Fruit fly (Drosophila melanogaster) whole organism, embryonic: ENCODE measurements around the gene mbc.

ENCODE experiments used
- Ada2b ChIP-seq: fragments of 200-800 bp; sonication (Bioruptor generic); IDR thresholded peaks from 2 replicates; pipeline ENCODE4 v1.3.6; 2022; ENCODE audit warnings: missing biosample characterization, missing genetic modification characterization
- CG10366 ChIP-seq: fragments of 200-800 bp; sonication (Bioruptor generic); IDR thresholded peaks from 2 replicates; pipeline ENCODE4 v1.3.6; 2022; ENCODE audit warnings: missing biosample characterization, missing genetic modification characterization
- CG11085 ChIP-seq: fragments of 200-800 bp; sonication (Bioruptor generic); IDR thresholded peaks from 2 replicates; pipeline ENCODE4 v1.3.6; 2022; ENCODE audit warnings: missing biosample characterization, missing genetic modification characterization
- CG11398 ChIP-seq: fragments of 200-800 bp; sonication (Bioruptor generic); optimal IDR thresholded peaks from 2 replicates; lab custom pipeline; 2016; ENCODE audit warnings: missing biosample characterization, missing genetic modification characterization
- CG12236 ChIP-seq: fragments of 200-800 bp; sonication (Bioruptor generic); optimal IDR thresholded peaks from 2 replicates; lab custom pipeline; 2016; ENCODE audit warnings: missing biosample characterization, missing genetic modification characterization
- CG30020 ChIP-seq: fragments of 200-800 bp; optimal IDR thresholded peaks from 2 replicates; lab custom pipeline; 2019; ENCODE audit warnings: missing biosample characterization, mild to moderate bottlenecking, missing genetic modification characterization, moderate library complexity
- CG31441 ChIP-seq: fragments of 200-800 bp; sonication (Bioruptor generic); IDR thresholded peaks from 2 replicates; pipeline ENCODE4 v1.3.6; 2022; ENCODE audit warnings: missing biosample characterization, missing genetic modification characterization
- CG33213 ChIP-seq: fragments of 200-800 bp; sonication (Bioruptor generic); optimal IDR thresholded peaks from 3 replicates; lab custom pipeline; 2016; ENCODE audit warnings: missing biosample characterization, missing genetic modification characterization
- CG4854 ChIP-seq: fragments of 200-800 bp; sonication (Bioruptor generic); optimal IDR thresholded peaks from 2 replicates; lab custom pipeline; 2016; ENCODE audit warnings: missing biosample characterization, missing genetic modification characterization, inconsistent platforms
- CG5953 ChIP-seq: fragments of 200-800 bp; sonication (Bioruptor generic); IDR thresholded peaks from 2 replicates; pipeline ENCODE4 v1.3.6; 2022; ENCODE audit warnings: missing biosample characterization, missing genetic modification characterization
- CG6272 ChIP-seq: fragments of 200-800 bp; sonication (Bioruptor generic); IDR thresholded peaks from 2 replicates; pipeline ENCODE4 v1.3.6; 2022; ENCODE audit warnings: missing biosample characterization, missing genetic modification characterization
- CG6813 ChIP-seq: fragments of 200-800 bp; sonication (Bioruptor generic); optimal IDR thresholded peaks from 2 replicates; lab custom pipeline; 2017; ENCODE audit warnings: missing biosample characterization, missing genetic modification characterization, mild to moderate bottlenecking, moderate library complexity, missing genetic modification reagents
- CG7839 ChIP-seq: fragments of 200-800 bp; sonication (Bioruptor generic); optimal IDR thresholded peaks from 3 replicates; lab custom pipeline; 2018; ENCODE audit warnings: missing biosample characterization, mild to moderate bottlenecking, missing genetic modification characterization, moderate library complexity
- CG8089 ChIP-seq: fragments of 200-800 bp; sonication (Bioruptor generic); optimal IDR thresholded peaks from 3 replicates; lab custom pipeline; 2016; ENCODE audit warnings: missing biosample characterization, missing genetic modification characterization
- CG8281 ChIP-seq: fragments of 200-800 bp; sonication (Bioruptor generic); optimal IDR thresholded peaks from 2 replicates; lab custom pipeline; 2018; ENCODE audit warnings: missing biosample characterization, mild to moderate bottlenecking, missing genetic modification characterization, moderate library complexity
- CTCF ChIP-seq: fragments of 200-800 bp; sonication (Bioruptor generic); optimal IDR thresholded peaks from 2 replicates; lab custom pipeline; 2017; ENCODE audit warnings: missing biosample characterization, mild to moderate bottlenecking, missing genetic modification characterization, moderate library complexity
- Dip3 ChIP-seq: fragments of 200-800 bp; sonication (Bioruptor generic); optimal IDR thresholded peaks from 3 replicates; lab custom pipeline; 2016; ENCODE audit warnings: missing biosample characterization, missing genetic modification characterization
- Doc3 ChIP-seq: fragments of 200-800 bp; sonication (Bioruptor generic); IDR thresholded peaks from 3 replicates; pipeline ENCODE4 v1.3.6; 2022; ENCODE audit warnings: missing biosample characterization, missing genetic modification characterization; ENCODE audit not compliant: partially characterized antibody
- GATAe ChIP-seq: fragments of 200-800 bp; sonication (Bioruptor generic); conservative IDR thresholded peaks from 2 replicates; pipeline ENCODE4 v1.3.6; 2022; ENCODE audit warnings: missing biosample characterization, missing genetic modification characterization
- HmgZ ChIP-seq: fragments of 200-800 bp; sonication (Bioruptor generic); optimal IDR thresholded peaks from 2 replicates; lab custom pipeline; 2018; ENCODE audit warnings: missing biosample characterization, mild to moderate bottlenecking, missing genetic modification characterization
- Myb ChIP-seq: fragments of 200-800 bp; sonication (Bioruptor generic); optimal IDR thresholded peaks from 2 replicates; lab custom pipeline; 2016; ENCODE audit warnings: missing biosample characterization, missing genetic modification characterization
- NfI ChIP-seq: fragments of 200-800 bp; sonication (Bioruptor generic); optimal IDR thresholded peaks from 3 replicates; lab custom pipeline; 2018; ENCODE audit warnings: missing biosample characterization, mild to moderate bottlenecking, missing genetic modification characterization, moderate library complexity
- Optix ChIP-seq: fragments of 200-800 bp; sonication (Bioruptor generic); IDR thresholded peaks from 3 replicates; pipeline ENCODE4 v1.3.6; 2022; ENCODE audit warnings: missing biosample characterization, missing genetic modification characterization
- Poxn ChIP-seq: fragments of 200-800 bp; sonication (Bioruptor generic); IDR thresholded peaks from 2 replicates; pipeline ENCODE4 v1.3.6; 2022; ENCODE audit warnings: missing biosample characterization, missing genetic modification characterization
- Rx ChIP-seq: fragments of 200-800 bp; sonication (Bioruptor generic); IDR thresholded peaks from 2 replicates; pipeline ENCODE4 v1.3.6; 2022; ENCODE audit warnings: missing biosample characterization, missing genetic modification characterization
- al ChIP-seq: fragments of 200-800 bp; sonication (Bioruptor generic); IDR thresholded peaks from 2 replicates; pipeline ENCODE4 v1.3.6; 2022; ENCODE audit warnings: missing biosample characterization, missing genetic modification characterization
- cg ChIP-seq: fragments of 200-800 bp; sonication (Bioruptor generic); optimal IDR thresholded peaks from 3 replicates; lab custom pipeline; 2019; ENCODE audit warnings: missing biosample characterization, mild to moderate bottlenecking, missing genetic modification characterization, moderate library complexity
- chif ChIP-seq, 2 experiments: fragments of 200-800 bp; sonication (Bioruptor generic); optimal IDR thresholded peaks; 3 replicates each; lab custom pipeline; 2016; ENCODE audit warnings: missing biosample characterization in 2 of 2, missing genetic modification characterization in 2 of 2
- crp ChIP-seq, 2 experiments: fragments of 200-800 bp; sonication (Bioruptor generic); optimal IDR thresholded peaks; 2 replicates in 1 of 2; 3 replicates in 1 of 2; lab custom pipeline; 2017; ENCODE audit warnings: missing biosample characterization in 2 of 2, missing genetic modification characterization in 2 of 2, mild to moderate bottlenecking in 1 of 2, moderate library complexity in 1 of 2
- dysf ChIP-seq: fragments of 200-800 bp; sonication (Bioruptor generic); IDR thresholded peaks from 3 replicates; pipeline ENCODE4 v1.3.6; 2022; ENCODE audit warnings: missing biosample characterization, missing genetic modification characterization
- fd3F ChIP-seq: fragments of 200-800 bp; sonication (Bioruptor generic); optimal IDR thresholded peaks from 2 replicates; lab custom pipeline; 2018; ENCODE audit warnings: missing biosample characterization, mild to moderate bottlenecking, missing genetic modification characterization, moderate library complexity
- fd96Cb ChIP-seq: fragments of 200-800 bp; sonication (Bioruptor generic); optimal IDR thresholded peaks from 2 replicates; lab custom pipeline; 2018; ENCODE audit warnings: missing biosample characterization, mild to moderate bottlenecking, missing genetic modification characterization, moderate library complexity
- gcm ChIP-seq: fragments of 200-800 bp; sonication (Bioruptor generic); optimal IDR thresholded peaks from 2 replicates; lab custom pipeline; 2019; ENCODE audit warnings: missing biosample characterization, mild to moderate bottlenecking, missing genetic modification characterization, moderate library complexity
- grau ChIP-seq: fragments of 200-800 bp; optimal IDR thresholded peaks from 3 replicates; lab custom pipeline; 2019; ENCODE audit warnings: missing biosample characterization, mild to moderate bottlenecking, missing genetic modification characterization, moderate library complexity
- hb ChIP-seq: fragments of 200-800 bp; sonication (Bioruptor generic); IDR thresholded peaks from 3 replicates; pipeline ENCODE4 v1.3.6; 2022; ENCODE audit warnings: missing biosample characterization, missing genetic modification characterization; ENCODE audit not compliant: partially characterized antibody
- hth ChIP-seq: fragments of >200 bp; optimal IDR thresholded peaks from 2 replicates; lab custom pipeline; 2017; ENCODE audit warnings: inconsistent platforms
- kay ChIP-seq: fragments of 200-800 bp; sonication (Bioruptor generic); optimal IDR thresholded peaks from 2 replicates; lab custom pipeline; 2016; ENCODE audit warnings: missing biosample characterization, missing genetic modification characterization
- luna ChIP-seq: fragments of 200-800 bp; sonication (Bioruptor generic); optimal IDR thresholded peaks from 2 replicates; lab custom pipeline; 2016; ENCODE audit warnings: missing biosample characterization, missing genetic modification characterization
- repo ChIP-seq: fragments of 200-800 bp; sonication (Bioruptor generic); optimal IDR thresholded peaks from 2 replicates; lab custom pipeline; 2016; ENCODE audit warnings: missing biosample characterization, missing genetic modification characterization
- row ChIP-seq: fragments of 200-800 bp; sonication (Bioruptor generic); IDR thresholded peaks from 3 replicates; pipeline ENCODE4 v1.3.6; 2022; ENCODE audit warnings: missing biosample characterization, missing genetic modification characterization
- sc ChIP-seq, 3 experiments: fragments of >200 bp in 2 of 3; fragments of 200-800 bp in 1 of 3; sonication (Bioruptor generic) in 1 of 3; optimal IDR thresholded peaks; 2 replicates in 2 of 3; 3 replicates in 1 of 3; lab custom pipeline; 2017; ENCODE audit warnings: mild to moderate bottlenecking in 1 of 3, missing biosample characterization in 1 of 3, missing genetic modification characterization in 1 of 3, missing genetic modification reagents in 1 of 3
- schlank ChIP-seq: fragments of 200-800 bp; sonication (Bioruptor generic); optimal IDR thresholded peaks from 2 replicates; lab custom pipeline; 2018; ENCODE audit warnings: missing biosample characterization, mild to moderate bottlenecking, missing genetic modification characterization
- sd ChIP-seq: fragments of 200-800 bp; sonication (Bioruptor generic); optimal IDR thresholded peaks from 3 replicates; lab custom pipeline; 2018; ENCODE audit warnings: missing biosample characterization, mild to moderate bottlenecking, missing genetic modification characterization, moderate library complexity
- sim ChIP-seq: fragments of 200-800 bp; sonication (Bioruptor generic); IDR thresholded peaks from 2 replicates; pipeline ENCODE4 v1.3.6; 2022; ENCODE audit warnings: missing biosample characterization, missing genetic modification characterization
- sisA ChIP-seq: fragments of 200-800 bp; sonication (Bioruptor generic); IDR thresholded peaks from 2 replicates; pipeline ENCODE4 v1.3.6; 2022; ENCODE audit warnings: missing biosample characterization, missing genetic modification characterization
- slou ChIP-seq: fragments of 200-800 bp; sonication (Bioruptor generic); optimal IDR thresholded peaks from 3 replicates; lab custom pipeline; 2016; ENCODE audit warnings: missing biosample characterization, missing genetic modification characterization
- slp2 ChIP-seq: fragments of 200-800 bp; sonication (Bioruptor generic); optimal IDR thresholded peaks from 2 replicates; lab custom pipeline; 2016; ENCODE audit warnings: missing biosample characterization, missing genetic modification characterization
- tll ChIP-seq, 2 experiments: fragments of 200-800 bp in 1 of 2; fragments of >200 bp in 1 of 2; sonication (Bioruptor generic) in 1 of 2; optimal IDR thresholded peaks; 2 replicates each; lab custom pipeline; 2017 to 2019; ENCODE audit warnings: missing biosample characterization in 2 of 2, missing genetic modification characterization in 2 of 2, mild to moderate bottlenecking in 1 of 2, moderate library complexity in 1 of 2
- tup ChIP-seq: fragments of 200-800 bp; sonication (Bioruptor generic); optimal IDR thresholded peaks from 2 replicates; lab custom pipeline; 2016; ENCODE audit warnings: missing biosample characterization, mild to moderate bottlenecking, missing genetic modification characterization, moderate library complexity
- twi ChIP-seq: fragments of 200-800 bp; optimal IDR thresholded peaks from 2 replicates; lab custom pipeline; 2019; ENCODE audit warnings: missing biosample characterization, mild to moderate bottlenecking, missing genetic modification characterization, moderate library complexity
- tx ChIP-seq: fragments of 200-800 bp; sonication (Bioruptor generic); optimal IDR thresholded peaks from 2 replicates; lab custom pipeline; 2016; ENCODE audit warnings: missing biosample characterization, missing genetic modification characterization

The mbc gene

DNA sequence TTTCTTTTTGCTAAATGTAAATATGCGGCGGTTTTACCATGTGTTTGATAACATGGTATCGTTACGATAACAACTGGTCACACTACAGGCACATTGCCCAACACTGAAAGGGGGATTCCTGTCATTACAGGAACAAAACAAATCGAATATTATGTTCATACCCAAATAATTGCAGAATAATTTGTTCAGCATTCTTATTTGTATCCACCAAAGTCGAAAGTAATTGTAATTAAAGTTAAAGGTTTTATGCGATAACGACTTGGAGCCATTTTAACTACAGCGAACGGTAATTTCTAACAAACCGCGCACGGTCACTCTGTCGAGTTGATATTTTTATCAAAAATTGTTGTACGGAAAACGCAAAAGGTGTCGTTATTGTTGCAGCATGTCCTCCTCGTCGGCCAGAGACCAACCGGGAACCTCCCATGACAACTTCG is 14.1 kb upstream of the mbc start, which contains the start of the genes CG10214 and CG10375 (continued):
- TF ChIP-seq gcm (GFP tag; lab: Kevin White, UChicago) (peak; percentile 41), tx (GFP tag; lab: Kevin White, UChicago) (peak; percentile 81), CG33213 (GFP tag; lab: Kevin White, UChicago) (peak; percentile 87), row (GFP tag; lab: Robert Waterston, UW) (peak; percentile 85), Rx (peak; percentile 59), CG12236 (GFP tag; lab: Kevin White, UChicago) (peak; percentile 13), Ada2b (peak; percentile 35; the same call in 1 of the 2 replicates), sc (optimal IDR thresholded peaks at IDR 0.05; lab: Kevin White, UChicago) (no peak), sc (GFP tag; optimal IDR thresholded peaks at IDR 0.05; lab: Kevin White, UChicago) (no peak), dysf (GFP tag; lab: Robert Waterston, UW) (peak; percentile 64), slp2 (peak; percentile 60), luna (GFP tag; lab: Kevin White, UChicago) (peak; percentile 18), hth (lab: Kevin White, UChicago) (no peak), CG8089 (peak; percentile 67), Poxn (GFP tag; lab: Robert Waterston, UW) (no peak), CG7839 (tag; lab: Kevin White, UChicago) (peak; percentile 71), CTCF (GFP tag; lab: Kevin White, UChicago) (peak; percentile 41), crp (GFP tag; optimal IDR thresholded peaks at IDR 0.05; lab: Kevin White, UChicago) (peak in 1 of 2 experiments; percentile 78), fd3F (GFP tag; lab: Kevin White, UChicago) (peak; percentile 42), CG10366 (GFP tag; lab: Robert Waterston, UW) (peak; percentile 42; the same call in 1 of the 2 replicates), al (GFP tag; lab: Robert Waterston, UW) (peak; percentile 50), cg (no peak), CG5953 (no peak), NfI (peak; percentile 66), tup (GFP tag; lab: Kevin White, UChicago) (peak; percentile 46), GATAe (GFP tag; lab: Robert Waterston, UW) (peak; percentile 60), twi (tag; lab: Kevin White, UChicago) (peak; percentile 85), CG30020 (tag; lab: Kevin White, UChicago) (peak; percentile 75), repo (GFP tag; lab: Kevin White, UChicago) (peak; percentile 78), Doc3 (0 out of 3 replicates have a peak, but pooled peaks have one; percentile 27), schlank (tag; lab: Kevin White, UChicago) (peak; percentile 30), Optix (GFP tag; lab: Robert Waterston, UW) (0 out of 3 replicates have a peak, but pooled peaks have one; percentile 25), sisA (peak; percentile 60), tll (GFP tag; optimal IDR thresholded peaks at IDR 0.05; lab: Kevin White, UChicago) (peak in 1 of 2 experiments; percentile 14), chif (GFP tag; optimal IDR thresholded peaks at IDR 0.05; lab: Kevin White, UChicago) (peak; percentile 80 to 82), fd96Cb (tag; lab: Kevin White, UChicago) (peak; percentile 26), CG8281 (tag; lab: Kevin White, UChicago) (no peak), hb (GFP tag; lab: Robert Waterston, UW) (no peak), CG6272 (GFP tag; lab: Robert Waterston, UW) (0 out of 2 replicates have a peak, but pooled peaks have one; percentile 27), slou (GFP tag; lab: Kevin White, UChicago) (no peak), kay (GFP tag; lab: Kevin White, UChicago) (peak; percentile 47), CG11085 (GFP tag; lab: Robert Waterston, UW) (no peak), Dip3 (peak; percentile 80), CG11398 (GFP tag; lab: Kevin White, UChicago) (peak; percentile 64), grau (peak; percentile 74), sd (tag; lab: Kevin White, UChicago) (peak; percentile 71), Myb (GFP tag; lab: Kevin White, UChicago) (peak; percentile 85), HmgZ (tag; lab: Kevin White, UChicago) (peak; percentile 85), sim (GFP tag; lab: Robert Waterston, UW) (no peak), CG4854 (peak; percentile 67), CG6813 (GFP tag; lab: Kevin White, UChicago) (no peak), CG31441 (GFP tag; lab: Robert Waterston, UW) (no peak; the same call in none of the 2 replicates)
